Fruit fly (Drosophila melanogaster) whole organism, prepupa: ENCODE data around the gene Hs3st-B.

Experiments
- Blimp-1 ChIP-seq: fragments of 200-800 bp; sonication (Bioruptor generic); optimal IDR thresholded peaks from 3 replicates; lab custom pipeline; 2017; ENCODE audit warnings: missing biosample characterization, missing genetic modification characterization, mild to moderate bottlenecking, moderate library complexity, missing genetic modification reagents
- CG10631 ChIP-seq: fragments of 200-800 bp; sonication (Bioruptor generic); optimal IDR thresholded peaks from 2 replicates; lab custom pipeline; 2016; ENCODE audit warnings: missing biosample characterization, missing genetic modification characterization
- CG11294 ChIP-seq: fragments of 200-800 bp; sonication (Bioruptor generic); IDR thresholded peaks from 2 replicates; pipeline ENCODE4 v1.3.6; 2022; ENCODE audit warnings: missing biosample characterization, missing genetic modification characterization
- CG11762 ChIP-seq: fragments of 200-800 bp; sonication (Bioruptor generic); optimal IDR thresholded peaks from 3 replicates; lab custom pipeline; 2016; ENCODE audit warnings: missing biosample characterization, missing genetic modification characterization; ENCODE audit not compliant: insufficient read depth
- CG15336 ChIP-seq: fragments of 200-800 bp; sonication (Bioruptor generic); IDR thresholded peaks from 2 replicates; pipeline ENCODE4 v1.3.6; 2022; ENCODE audit warnings: missing biosample characterization, missing genetic modification characterization
- CG1621 ChIP-seq: fragments of 200-800 bp; sonication (Bioruptor generic); optimal IDR thresholded peaks from 3 replicates; lab custom pipeline; 2018; ENCODE audit warnings: missing biosample characterization, mild to moderate bottlenecking, missing genetic modification characterization
- CG3032 ChIP-seq: fragments of 200-800 bp; optimal IDR thresholded peaks from 2 replicates; lab custom pipeline; 2019; ENCODE audit warnings: missing biosample characterization, mild to moderate bottlenecking, missing genetic modification characterization, moderate library complexity
- CG32006 ChIP-seq: fragments of 200-800 bp; sonication (Bioruptor generic); optimal IDR thresholded peaks from 3 replicates; lab custom pipeline; 2017; ENCODE audit warnings: missing biosample characterization, mild to moderate bottlenecking, missing genetic modification characterization
- CG34406 ChIP-seq: fragments of 200-800 bp; sonication (Bioruptor generic); optimal IDR thresholded peaks from 3 replicates; lab custom pipeline; 2016; ENCODE audit warnings: missing biosample characterization, missing genetic modification characterization
- CG3919 ChIP-seq: fragments of 200-800 bp; sonication (Bioruptor generic); optimal IDR thresholded peaks from 3 replicates; lab custom pipeline; 2016; ENCODE audit warnings: missing biosample characterization, missing genetic modification characterization
- CG6163 ChIP-seq: fragments of 200-800 bp; sonication (Bioruptor generic); IDR thresholded peaks from 3 replicates; pipeline ENCODE4 v1.3.6; 2022; ENCODE audit warnings: missing biosample characterization, missing genetic modification characterization
- CG6276 ChIP-seq: fragments of 200-800 bp; sonication (Bioruptor generic); optimal IDR thresholded peaks from 2 replicates; lab custom pipeline; 2017; ENCODE audit warnings: missing biosample characterization, mild to moderate bottlenecking, missing genetic modification characterization
- CG6792 ChIP-seq: fragments of 200-800 bp; sonication (Bioruptor generic); optimal IDR thresholded peaks from 3 replicates; lab custom pipeline; 2016; ENCODE audit warnings: missing biosample characterization, missing genetic modification characterization
- CG6808 ChIP-seq: fragments of 200-800 bp; sonication (Bioruptor generic); optimal IDR thresholded peaks from 3 replicates; lab custom pipeline; 2017; ENCODE audit warnings: missing biosample characterization, missing genetic modification characterization, mild to moderate bottlenecking, moderate library complexity, missing genetic modification reagents
- CG6854 ChIP-seq: fragments of 200-800 bp; sonication (Bioruptor generic); optimal IDR thresholded peaks from 2 replicates; lab custom pipeline; 2017; ENCODE audit warnings: missing biosample characterization, mild to moderate bottlenecking, missing genetic modification characterization
- CG7368 ChIP-seq: fragments of 200-800 bp; sonication (Bioruptor generic); optimal IDR thresholded peaks from 3 replicates; lab custom pipeline; 2016; ENCODE audit warnings: missing biosample characterization, missing genetic modification characterization
- CG8119 ChIP-seq: fragments of 200-800 bp; sonication (Bioruptor generic); IDR thresholded peaks from 3 replicates; pipeline ENCODE4 v1.3.6; 2022; ENCODE audit warnings: missing biosample characterization, missing genetic modification characterization
- CG8632 ChIP-seq: fragments of 200-800 bp; sonication (Bioruptor generic); optimal IDR thresholded peaks from 3 replicates; lab custom pipeline; 2016; ENCODE audit warnings: missing biosample characterization, missing genetic modification characterization
- CG9139 ChIP-seq: fragments of 200-800 bp; sonication (Bioruptor generic); optimal IDR thresholded peaks from 3 replicates; lab custom pipeline; 2017; ENCODE audit warnings: missing biosample characterization, mild to moderate bottlenecking, missing genetic modification characterization
- Eip75B ChIP-seq: fragments of 200-800 bp; sonication (Bioruptor generic); optimal IDR thresholded peaks from 3 replicates; lab custom pipeline; 2016; ENCODE audit warnings: missing biosample characterization, missing genetic modification characterization
- Eip78C ChIP-seq: fragments of 200-800 bp; sonication (Bioruptor generic); peaks from one replicate; lab custom pipeline; 2016; ENCODE audit warnings: missing biosample characterization, missing genetic modification characterization
- Eip93F ChIP-seq: fragments of 200-800 bp; sonication (Bioruptor generic); optimal IDR thresholded peaks from 2 replicates; lab custom pipeline; 2016; ENCODE audit warnings: missing biosample characterization, mild to moderate bottlenecking, missing genetic modification characterization
- Gug ChIP-seq: fragments of 200-800 bp; sonication (Bioruptor generic); IDR thresholded peaks from 2 replicates; pipeline ENCODE4 v1.3.6; 2022; ENCODE audit warnings: missing biosample characterization, missing genetic modification characterization
- Hr38 ChIP-seq: sonication (Bioruptor generic); optimal IDR thresholded peaks from 2 replicates; lab custom pipeline; 2016; ENCODE audit warnings: missing biosample characterization, missing genetic modification characterization
- Hr39 ChIP-seq: fragments of 200-800 bp; sonication (Bioruptor generic); optimal IDR thresholded peaks from 2 replicates; lab custom pipeline; 2016; ENCODE audit warnings: missing biosample characterization, missing genetic modification characterization
- Hr4 ChIP-seq: fragments of 200-800 bp; sonication (Bioruptor generic); optimal IDR thresholded peaks from 3 replicates; lab custom pipeline; 2016; ENCODE audit warnings: missing biosample characterization, missing genetic modification characterization
- Lpt ChIP-seq: fragments of 200-800 bp; sonication (Bioruptor generic); optimal IDR thresholded peaks from 3 replicates; lab custom pipeline; 2016; ENCODE audit warnings: missing biosample characterization, missing genetic modification characterization
- Met ChIP-seq: fragments of 200-800 bp; sonication (Bioruptor generic); optimal IDR thresholded peaks from 3 replicates; lab custom pipeline; 2016; ENCODE audit warnings: missing biosample characterization, missing genetic modification characterization
- OdsH ChIP-seq: fragments of 200-800 bp; sonication (Bioruptor generic); optimal IDR thresholded peaks from 3 replicates; lab custom pipeline; 2016; ENCODE audit warnings: missing biosample characterization, missing genetic modification characterization
- Smox ChIP-seq: fragments of 200-800 bp; sonication (Bioruptor generic); optimal IDR thresholded peaks from 3 replicates; lab custom pipeline; 2016; ENCODE audit warnings: missing biosample characterization, missing genetic modification characterization
- Sox15 ChIP-seq: fragments of 200-800 bp; sonication (Bioruptor generic); optimal IDR thresholded peaks from 3 replicates; lab custom pipeline; 2016; ENCODE audit warnings: missing biosample characterization, missing genetic modification characterization
- achi ChIP-seq: fragments of 200-800 bp; sonication (Bioruptor generic); optimal IDR thresholded peaks from 3 replicates; lab custom pipeline; 2016; ENCODE audit warnings: missing biosample characterization, missing genetic modification characterization
- acj6 ChIP-seq: fragments of 200-800 bp; sonication (Bioruptor generic); optimal IDR thresholded peaks from 3 replicates; lab custom pipeline; 2016; ENCODE audit warnings: missing biosample characterization, missing genetic modification characterization
- cyc ChIP-seq: fragments of 200-800 bp; sonication (Bioruptor generic); optimal IDR thresholded peaks from 3 replicates; lab custom pipeline; 2016; ENCODE audit warnings: missing biosample characterization, missing genetic modification characterization
- dac ChIP-seq: fragments of 200-800 bp; sonication (Bioruptor generic); optimal IDR thresholded peaks from 2 replicates; lab custom pipeline; 2017; ENCODE audit warnings: missing biosample characterization, mild to moderate bottlenecking, missing genetic modification characterization
- dsx ChIP-seq: fragments of 200-800 bp; optimal IDR thresholded peaks from 3 replicates; lab custom pipeline; 2019; ENCODE audit warnings: missing biosample characterization, mild to moderate bottlenecking, missing genetic modification characterization, moderate library complexity; ENCODE audit not compliant: poor library complexity, severe bottlenecking
- eg ChIP-seq: fragments of 200-800 bp; sonication (Bioruptor generic); IDR thresholded peaks from 3 replicates; pipeline ENCODE4 v1.3.6; 2022; ENCODE audit warnings: missing biosample characterization, missing genetic modification characterization
- esn ChIP-seq: fragments of 200-800 bp; sonication (Bioruptor generic); optimal IDR thresholded peaks from 2 replicates; lab custom pipeline; 2016; ENCODE audit warnings: missing biosample characterization, mild to moderate bottlenecking, missing genetic modification characterization, moderate library complexity
- fd85E ChIP-seq: fragments of 200-800 bp; sonication (Bioruptor generic); optimal IDR thresholded peaks from 3 replicates; lab custom pipeline; 2016; ENCODE audit warnings: missing biosample characterization, missing genetic modification characterization
- fkh ChIP-seq: fragments of 200-800 bp; sonication (Bioruptor generic); optimal IDR thresholded peaks from 3 replicates; lab custom pipeline; 2017; ENCODE audit warnings: missing biosample characterization, mild to moderate bottlenecking, missing genetic modification characterization, moderate library complexity
- lz ChIP-seq: fragments of 200-800 bp; sonication (Bioruptor generic); optimal IDR thresholded peaks from 3 replicates; lab custom pipeline; 2016; ENCODE audit warnings: missing biosample characterization, missing genetic modification characterization
- net ChIP-seq: fragments of 200-800 bp; sonication (Bioruptor generic); optimal IDR thresholded peaks from 3 replicates; lab custom pipeline; 2016; ENCODE audit warnings: missing biosample characterization, missing genetic modification characterization
- pdm3 ChIP-seq: fragments of 200-800 bp; sonication (Bioruptor generic); optimal IDR thresholded peaks from 3 replicates; lab custom pipeline; 2016; ENCODE audit warnings: missing biosample characterization, missing genetic modification characterization
- spab ChIP-seq: fragments of 200-800 bp; sonication (Bioruptor generic); optimal IDR thresholded peaks from 2 replicates; lab custom pipeline; 2017; ENCODE audit warnings: missing biosample characterization, mild to moderate bottlenecking, missing genetic modification characterization, missing genetic modification reagents
- ss ChIP-seq, 2 experiments: fragments of 200-800 bp; sonication (Bioruptor generic); optimal IDR thresholded peaks; 2 replicates in 1 of 2; 3 replicates in 1 of 2; lab custom pipeline; 2017 to 2018; ENCODE audit warnings: mild to moderate bottlenecking in 2 of 2, missing biosample characterization in 2 of 2, missing genetic modification characterization in 2 of 2, moderate library complexity in 1 of 2
- svp ChIP-seq: fragments of 200-800 bp; sonication (Bioruptor generic); peaks from one replicate; lab custom pipeline; 2016; ENCODE audit warnings: missing biosample characterization, missing genetic modification characterization
- topi ChIP-seq: fragments of 200-800 bp; sonication (Bioruptor generic); optimal IDR thresholded peaks from 3 replicates; lab custom pipeline; 2016; ENCODE audit warnings: missing biosample characterization, missing genetic modification characterization
- vri ChIP-seq: fragments of 200-800 bp; sonication (Bioruptor generic); optimal IDR thresholded peaks from 3 replicates; lab custom pipeline; 2016; ENCODE audit warnings: missing biosample characterization, mild to moderate bottlenecking, missing genetic modification characterization

Gene Hs3st-B

dm6 chrX:19297899-19298784, 49.7 kb downstream of the Hs3st-B start, which contains the start of gene CG8034 (continued):
- TF ChIP-seq Blimp-1 (GFP tag; lab: Kevin White, UChicago) (peak; percentile 91), Met (peak; percentile 99), CG6792 (GFP tag; lab: Kevin White, UChicago) (peak; percentile 98), svp (GFP tag; lab: Kevin White, UChicago) (peak; percentile 99), Sox15 (peak; percentile 97), CG11294 (GFP tag; lab: Robert Waterston, UW) (peak; percentile 95), Smox (GFP tag; lab: Kevin White, UChicago) (peak; percentile 98), net (peak; percentile 98), CG3919 (GFP tag; lab: Kevin White, UChicago) (peak; percentile 97), Eip78C (GFP tag; lab: Kevin White, UChicago) (peak; percentile 100), ss (GFP tag; optimal IDR thresholded peaks at IDR 0.05; lab: Kevin White, UChicago) (peak; percentile 96 to 98)

- TF ChIP-seq CG9139 (GFP tag; lab: Kevin White, UChicago) = no peak
- TF ChIP-seq CG15336 (GFP tag; lab: Robert Waterston, UW) = peak; percentile 71
- peak; percentile 57 for TF ChIP-seq acj6 (GFP tag; lab: Kevin White, UChicago)
- peak; percentile 57 for TF ChIP-seq Hr39 (GFP tag; lab: Kevin White, UChicago)
- peak; percentile 25 for TF ChIP-seq CG6808 (GFP tag; lab: Kevin White, UChicago)
- peak; percentile 30; the same call in 1 of the 2 replicates for TF ChIP-seq CG11294 (GFP tag; lab: Robert Waterston, UW)
- peak; percentile 43 for TF ChIP-seq CG3032 (tag; lab: Kevin White, UChicago)
- TF ChIP-seq esn (GFP tag; lab: Kevin White, UChicago) = peak; percentile 52
- TF ChIP-seq dac = no peak
- peak; percentile 23 for TF ChIP-seq CG32006
- peak in 1 of 2 experiments; percentile 37 for TF ChIP-seq ss (GFP tag; optimal IDR thresholded peaks at IDR 0.05; lab: Kevin White, UChicago)
- peak; percentile 67 for TF ChIP-seq CG8119 (GFP tag; lab: Robert Waterston, UW)
- peak; percentile 27 for TF ChIP-seq CG1621
- peak; percentile 64 for TF ChIP-seq Hr4 (GFP tag; lab: Kevin White, UChicago)
- TF ChIP-seq Lpt (GFP tag; lab: Kevin White, UChicago) = no peak
- TF ChIP-seq Hr38 = no peak
- peak; percentile 63; the same call in 1 of the 3 replicates for TF ChIP-seq CG6163 (GFP tag; lab: Robert Waterston, UW)
- TF ChIP-seq pdm3 (GFP tag; lab: Kevin White, UChicago) = peak; percentile 69
- TF ChIP-seq spab = peak; percentile 11
- peak; percentile 74 for TF ChIP-seq svp (GFP tag; lab: Kevin White, UChicago)
- peak; percentile 40 for TF ChIP-seq CG7368 (GFP tag; lab: Kevin White, UChicago)
- TF ChIP-seq CG10631 = peak; percentile 50
- TF ChIP-seq CG6276 (GFP tag; lab: Kevin White, UChicago) = peak; percentile 17
- TF ChIP-seq Gug = peak; percentile 21; the same call in 1 of the 2 replicates
- peak; percentile 39 for TF ChIP-seq OdsH
- TF ChIP-seq CG34406 (GFP tag; lab: Kevin White, UChicago) = peak; percentile 31
- TF ChIP-seq CG6792 (GFP tag; lab: Kevin White, UChicago) = peak; percentile 37
- TF ChIP-seq fd85E (GFP tag; lab: Kevin White, UChicago) = no peak
- no peak for TF ChIP-seq vri (GFP tag; lab: Kevin White, UChicago)
- TF ChIP-seq topi (GFP tag; lab: Kevin White, UChicago) = peak; percentile 66
- no peak for TF ChIP-seq CG6854
- peak; percentile 39 for TF ChIP-seq Eip93F
- peak; percentile 39 for TF ChIP-seq CG11762 (GFP tag; lab: Kevin White, UChicago)
- peak; percentile 63 for TF ChIP-seq lz (GFP tag; lab: Kevin White, UChicago)
- peak; percentile 51 for TF ChIP-seq Smox (GFP tag; lab: Kevin White, UChicago)
- TF ChIP-seq achi = peak; percentile 53
- TF ChIP-seq Eip78C (GFP tag; lab: Kevin White, UChicago) = peak; percentile 90
- peak; percentile 63 for TF ChIP-seq dsx (GFP tag; lab: Kevin White, UChicago)
- peak; percentile 59 for TF ChIP-seq cyc (GFP tag; lab: Kevin White, UChicago)
- no peak for TF ChIP-seq fkh (GFP tag; lab: Kevin White, UChicago)
- peak; percentile 63 for TF ChIP-seq CG8632 (GFP tag; lab: Kevin White, UChicago)
- peak; percentile 38 for TF ChIP-seq Eip75B (GFP tag; lab: Kevin White, UChicago)
- TF ChIP-seq eg (GFP tag; lab: Robert Waterston, UW) = peak; percentile 80
Observed at dm6 chrX:19298785-19299114, 50.3 kb downstream of the Hs3st-B start.
